Worm (Caenorhabditis elegans): ENCODE measurements around the gene srj-13.

DNA sequence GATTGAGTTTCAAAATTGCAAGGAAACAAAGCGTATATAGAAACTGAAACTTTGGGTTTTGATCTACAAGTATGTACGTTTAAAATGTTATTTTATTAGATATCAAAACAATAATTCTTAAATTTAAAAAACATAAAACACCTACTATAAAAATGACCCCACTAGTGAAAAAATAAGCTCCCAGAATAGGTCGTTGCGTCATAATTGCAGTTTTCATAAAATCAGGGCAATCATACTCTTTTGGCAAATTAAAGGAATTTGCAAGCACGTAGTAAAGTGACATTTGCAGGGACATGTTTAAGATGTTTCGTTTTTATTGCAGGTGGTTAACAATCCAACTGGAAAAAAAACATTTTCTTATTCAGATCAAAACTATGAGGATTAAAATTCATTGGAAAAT lies 6.1 kb downstream of the srj-13 start, which contains the start of gene srt-6:
- no peak for TF ChIP-seq mdl-1 (tag; optimal IDR thresholded peaks at IDR 0.05)
- no peak for TF ChIP-seq mbf-1 (tag; optimal IDR thresholded peaks at IDR 0.05)
- TF ChIP-seq skn-1 (tag; optimal IDR thresholded peaks at IDR 0.05): no peak
- no peak for TF ChIP-seq lin-13 (GFP tag; optimal IDR thresholded peaks at IDR 0.05)
- no peak for TF ChIP-seq fos-1 (tag; optimal IDR thresholded peaks at IDR 0.05)

Data from whole organism, L2 larva.